Worm (Caenorhabditis elegans): ENCODE data around the gene F19G12.3.
"Not testable (repeated sequence)": the region's sequence is repeated elsewhere in the genome, so short reads cannot be mapped to it uniquely, and the experiment has no call there.

Gene F19G12.3

ce11 chrX:1424509-1424908, at the start of gene F19G12.3:
Gene F19G12.3 (plus strand): TSS chrX:1424809.
- TF ChIP-seq hsf-1 (GFP tag; IDR thresholded peaks at IDR 0.05) (no peak), attf-5 (GFP tag; optimal IDR thresholded peaks at IDR 0.05) (no peak), rcor-1 (GFP tag; IDR thresholded peaks at IDR 0.05) (no peak), tbx-9 (tag; optimal IDR thresholded peaks at IDR 0.05; ENCODE audit: borderline replicate concordance) (no peak), ceh-79 (tag; optimal IDR thresholded peaks at IDR 0.05) (no peak), zfh-2 (GFP tag; conservative IDR thresholded peaks at IDR 0.05) (0 out of 2 replicates have a peak, but pooled peaks have one; percentile 8)

- TF ChIP-seq nfyb-1 (GFP tag; IDR thresholded peaks at IDR 0.05) (peak; percentile 96), pbrm-1 (GFP tag; IDR thresholded peaks at IDR 0.05) (peak; percentile 96), D2030.7 (GFP tag; IDR thresholded peaks at IDR 0.05) (peak; percentile 99), nhr-120 (GFP tag; IDR thresholded peaks at IDR 0.05) (peak; percentile 94; the same call in 1 of the 2 replicates), ekl-4 (GFP tag; IDR thresholded peaks at IDR 0.05) (peak; percentile 98), ztf-25 (GFP tag; IDR thresholded peaks at IDR 0.05) (peak; percentile 97), hmg-20 (GFP tag; IDR thresholded peaks at IDR 0.05) (peak; percentile 31; the same call in 1 of the 2 replicates), B0019.2 (GFP tag; conservative IDR thresholded peaks at IDR 0.05) (peak; percentile 98), Y79H2A.3 (GFP tag; conservative IDR thresholded peaks at IDR 0.05) (peak; percentile 99), let-526 (GFP tag; IDR thresholded peaks at IDR 0.05) (peak; percentile 100), attf-6 (GFP tag; IDR thresholded peaks at IDR 0.05) (peak; percentile 99), ztf-6 (GFP tag; IDR thresholded peaks at IDR 0.05) (peak; percentile 97), K11D2.4 (GFP tag; IDR thresholded peaks at IDR 0.05) (peak; percentile 75), F33H1.4 (GFP tag; IDR thresholded peaks at IDR 0.05) (peak; percentile 72), dox-1 (GFP tag; IDR thresholded peaks at IDR 0.05) (peak; percentile 100), ceh-58 (GFP tag; IDR thresholded peaks at IDR 0.05) (peak; percentile 98), lag-1 (GFP tag; IDR thresholded peaks at IDR 0.05) (peak; percentile 93), lin-26 (GFP tag; IDR thresholded peaks at IDR 0.05) (peak; percentile 84), mcd-1 (GFP tag; IDR thresholded peaks at IDR 0.05) (peak; percentile 61), Y67H2A.10 (GFP tag; conservative IDR thresholded peaks at IDR 0.05) (peak; percentile 94), F37B4.10 (GFP tag; IDR thresholded peaks at IDR 0.05) (peak; percentile 95; the same call in 1 of the 2 replicates), Y53G8AR.9 (GFP tag; conservative IDR thresholded peaks at IDR 0.05) (peak; percentile 95), egl-18 (GFP tag; IDR thresholded peaks at IDR 0.05) (peak; percentile 97), aptf-2 (GFP tag; conservative IDR thresholded peaks at IDR 0.05) (peak; percentile 91), ceh-91 (GFP tag; IDR thresholded peaks at IDR 0.05) (peak; percentile 85), cebp-1 (GFP tag; IDR thresholded peaks at IDR 0.05) (peak; percentile 91), rcor-1 (GFP tag; IDR thresholded peaks at IDR 0.05) (peak; percentile 99), madf-6 (GFP tag; IDR thresholded peaks at IDR 0.05) (peak; percentile 91), Y53F4B.3 (GFP tag; IDR thresholded peaks at IDR 0.05) (peak; percentile 98), madf-3 (GFP tag; IDR thresholded peaks at IDR 0.05) (peak; percentile 97), C17E4.6 (GFP tag; IDR thresholded peaks at IDR 0.05) (peak; percentile 92), ztf-28 (GFP tag; IDR thresholded peaks at IDR 0.05) (peak; percentile 82; the same call in 1 of the 2 replicates), aptf-3 (GFP tag; IDR thresholded peaks at IDR 0.05) (peak; percentile 100), Y95B8A.8 (GFP tag; IDR thresholded peaks at IDR 0.05) (peak; percentile 99), madf-8 (GFP tag; conservative IDR thresholded peaks at IDR 0.05) (peak; percentile 70), nfya-2 (GFP tag; IDR thresholded peaks at IDR 0.05) (peak; percentile 95), Y56A3A.18 (GFP tag; IDR thresholded peaks at IDR 0.05) (peak; percentile 99), bed-1 (GFP tag; IDR thresholded peaks at IDR 0.05) (peak; percentile 99), ceh-40 (GFP tag; IDR thresholded peaks at IDR 0.05) (peak; percentile 97), egrh-3 (GFP tag; IDR thresholded peaks at IDR 0.05) (peak; percentile 96), egl-44 (GFP tag; IDR thresholded peaks at IDR 0.05) (peak; percentile 98), ceh-100 (GFP tag; IDR thresholded peaks at IDR 0.05) (peak; percentile 89)
- not testable (repeated sequence) for TF ChIP-seq cebp-1 (tag; optimal IDR thresholded peaks at IDR 0.05)
Measured at ce11 chrX:1375071-1375470, 49.5 kb upstream of the F19G12.3 start.

Data from whole organism, young adult.